Fruit fly (Drosophila melanogaster) whole organism, embryonic: ENCODE results near the gene T48.

Source experiments
- CG10959 ChIP-seq: fragments of 200-800 bp; sonication (Bioruptor generic); IDR thresholded peaks from 2 replicates; pipeline ENCODE4 v1.3.6; 2022; ENCODE audit warnings: missing biosample characterization, missing genetic modification characterization
- CG10979 ChIP-seq: fragments of 200-800 bp; sonication (Bioruptor generic); optimal IDR thresholded peaks from 2 replicates; lab custom pipeline; 2018; ENCODE audit warnings: missing biosample characterization, mild to moderate bottlenecking, missing genetic modification characterization, moderate library complexity
- CG11398 ChIP-seq: fragments of 200-800 bp; sonication (Bioruptor generic); optimal IDR thresholded peaks from 2 replicates; lab custom pipeline; 2016; ENCODE audit warnings: missing biosample characterization, missing genetic modification characterization
- CG11723 ChIP-seq: fragments of 200-800 bp; sonication (Bioruptor generic); optimal IDR thresholded peaks from 2 replicates; lab custom pipeline; 2017; ENCODE audit warnings: missing biosample characterization, mild to moderate bottlenecking, missing genetic modification characterization
- CG12155 ChIP-seq: fragments of 200-800 bp; sonication (Bioruptor generic); optimal IDR thresholded peaks from 3 replicates; lab custom pipeline; 2016; ENCODE audit warnings: missing biosample characterization, missing genetic modification characterization
- CG13287 ChIP-seq: fragments of 200-800 bp; sonication (Bioruptor generic); IDR thresholded peaks from 2 replicates; pipeline ENCODE4 v1.3.6; 2022; ENCODE audit warnings: missing biosample characterization, missing genetic modification characterization; ENCODE audit not compliant: partially characterized antibody
- CG14014 ChIP-seq: fragments of 200-800 bp; sonication (Bioruptor generic); IDR thresholded peaks from 2 replicates; pipeline ENCODE4 v1.3.6; 2022; ENCODE audit warnings: missing biosample characterization, missing genetic modification characterization
- CG17186 ChIP-seq: fragments of 200-800 bp; sonication (Bioruptor generic); optimal IDR thresholded peaks from 3 replicates; lab custom pipeline; 2017; ENCODE audit warnings: missing biosample characterization, missing genetic modification reagents, missing genetic modification characterization
- CG17385 ChIP-seq: fragments of 200-800 bp; sonication (Bioruptor generic); optimal IDR thresholded peaks from 3 replicates; lab custom pipeline; 2018; ENCODE audit warnings: missing biosample characterization, mild to moderate bottlenecking, missing genetic modification characterization
- CG18262 ChIP-seq: fragments of 200-800 bp; optimal IDR thresholded peaks from 3 replicates; lab custom pipeline; 2019; ENCODE audit warnings: missing biosample characterization, mild to moderate bottlenecking, missing genetic modification characterization, moderate library complexity
- CG18476 ChIP-seq: fragments of 200-800 bp; sonication (Bioruptor generic); optimal IDR thresholded peaks from 2 replicates; lab custom pipeline; 2016; ENCODE audit warnings: missing biosample characterization, mild to moderate bottlenecking, missing genetic modification characterization
- CG2129 ChIP-seq: fragments of 200-800 bp; sonication (Bioruptor generic); IDR thresholded peaks from 2 replicates; pipeline ENCODE4 v1.3.6; 2022; ENCODE audit warnings: missing biosample characterization, missing genetic modification characterization; ENCODE audit not compliant: partially characterized antibody
- CG32532 ChIP-seq: fragments of 200-800 bp; sonication (Bioruptor generic); IDR thresholded peaks from 2 replicates; pipeline ENCODE4 v1.3.6; 2022; ENCODE audit warnings: missing biosample characterization, missing genetic modification characterization
- CG32767 ChIP-seq: fragments of 200-800 bp; sonication (Bioruptor generic); IDR thresholded peaks from 2 replicates; pipeline ENCODE4 v1.3.6; 2022; ENCODE audit warnings: missing biosample characterization, missing genetic modification characterization
- CG3281 ChIP-seq: fragments of 200-800 bp; sonication (Bioruptor generic); optimal IDR thresholded peaks from 3 replicates; lab custom pipeline; 2017; ENCODE audit warnings: missing biosample characterization, mild to moderate bottlenecking, missing genetic modification characterization
- CG34224 ChIP-seq: fragments of 200-800 bp; sonication (Bioruptor generic); IDR thresholded peaks from 3 replicates; pipeline ENCODE4 v1.3.6; 2022; ENCODE audit warnings: missing biosample characterization, missing genetic modification characterization; ENCODE audit not compliant: partially characterized antibody
- CG34376 ChIP-seq: fragments of 200-800 bp; sonication (Bioruptor generic); optimal IDR thresholded peaks from 2 replicates; lab custom pipeline; 2018; ENCODE audit warnings: missing biosample characterization, mild to moderate bottlenecking, missing genetic modification characterization
- CG4730 ChIP-seq: fragments of 200-800 bp; sonication (Bioruptor generic); IDR thresholded peaks from 2 replicates; pipeline ENCODE4 v1.3.6; 2022; ENCODE audit warnings: missing biosample characterization, missing genetic modification characterization
- CG7963 ChIP-seq: fragments of 200-800 bp; sonication (Bioruptor generic); IDR thresholded peaks from 3 replicates; pipeline ENCODE4 v1.3.6; 2022; ENCODE audit warnings: missing biosample characterization, missing genetic modification characterization; ENCODE audit not compliant: partially characterized antibody
- CG8924 ChIP-seq: fragments of 200-800 bp; optimal IDR thresholded peaks from 3 replicates; lab custom pipeline; 2019; ENCODE audit warnings: missing biosample characterization, mild to moderate bottlenecking, missing genetic modification characterization, moderate library complexity
- CG9215 ChIP-seq: fragments of 200-800 bp; sonication (Bioruptor generic); IDR thresholded peaks from 2 replicates; pipeline ENCODE4 v1.3.6; 2022; ENCODE audit warnings: missing biosample characterization, missing genetic modification characterization
- Camta ChIP-seq: fragments of 200-800 bp; sonication (Bioruptor generic); optimal IDR thresholded peaks from 2 replicates; lab custom pipeline; 2016; ENCODE audit warnings: missing biosample characterization, missing genetic modification characterization
- Doc2 ChIP-seq: fragments of 200-800 bp; sonication (Bioruptor generic); IDR thresholded peaks from 2 replicates; pipeline ENCODE4 v1.3.6; 2022; ENCODE audit warnings: missing biosample characterization, missing genetic modification characterization
- ERR ChIP-seq: fragments of 200-800 bp; sonication (Bioruptor generic); optimal IDR thresholded peaks from 2 replicates; lab custom pipeline; 2016; ENCODE audit warnings: missing biosample characterization, missing genetic modification characterization
- Hey ChIP-seq: fragments of 200-800 bp; sonication (Bioruptor generic); optimal IDR thresholded peaks from 3 replicates; lab custom pipeline; 2018; ENCODE audit warnings: missing biosample characterization, mild to moderate bottlenecking, missing genetic modification characterization
- Kr ChIP-seq: fragments of 200-800 bp; sonication (Bioruptor generic); optimal IDR thresholded peaks from 2 replicates; lab custom pipeline; 2017; ENCODE audit warnings: missing biosample characterization, mild to moderate bottlenecking, missing genetic modification characterization
- Lpt ChIP-seq: fragments of >200 bp; optimal IDR thresholded peaks from 2 replicates; lab custom pipeline; 2018; ENCODE audit warnings: missing biosample characterization, missing genetic modification characterization
- MESR4 ChIP-seq: fragments of 200-800 bp; sonication (Bioruptor generic); optimal IDR thresholded peaks from 2 replicates; lab custom pipeline; 2018; ENCODE audit warnings: missing biosample characterization, mild to moderate bottlenecking, missing genetic modification characterization, moderate library complexity
- Med ChIP-seq: fragments of 200-800 bp; sonication (Bioruptor generic); peaks from one replicate; lab custom pipeline; 2016; ENCODE audit warnings: missing biosample characterization, missing genetic modification characterization, mild to moderate bottlenecking, inconsistent platforms, moderate library complexity
- Mes4 ChIP-seq: fragments of 200-800 bp; sonication (Bioruptor generic); optimal IDR thresholded peaks from 2 replicates; lab custom pipeline; 2016; ENCODE audit warnings: missing biosample characterization, missing genetic modification characterization
- NFAT ChIP-seq: fragments of 200-800 bp; sonication (Bioruptor generic); IDR thresholded peaks from 2 replicates; pipeline ENCODE4 v1.3.6; 2022; ENCODE audit warnings: missing biosample characterization, missing genetic modification characterization
- Pdp1 ChIP-seq, 2 experiments: fragments of 200-800 bp; sonication (Bioruptor generic); optimal IDR thresholded peaks; 3 replicates each; lab custom pipeline; 2016; ENCODE audit warnings: missing biosample characterization in 2 of 2, missing genetic modification characterization in 2 of 2, mild to moderate bottlenecking in 1 of 2, moderate library complexity in 1 of 2
- Scr ChIP-seq: fragments of 200-800 bp; sonication (Bioruptor generic); IDR thresholded peaks from 2 replicates; pipeline ENCODE4 v1.3.6; 2022; ENCODE audit warnings: missing biosample characterization, missing genetic modification characterization; ENCODE audit not compliant: partially characterized antibody
- YL-1 ChIP-seq: fragments of 200-800 bp; sonication (Bioruptor generic); optimal IDR thresholded peaks from 3 replicates; lab custom pipeline; 2017; ENCODE audit warnings: missing biosample characterization, mild to moderate bottlenecking, missing genetic modification characterization
- al ChIP-seq: fragments of 200-800 bp; sonication (Bioruptor generic); IDR thresholded peaks from 2 replicates; pipeline ENCODE4 v1.3.6; 2022; ENCODE audit warnings: missing biosample characterization, missing genetic modification characterization
- dpn ChIP-seq, 2 experiments: fragments of 200-800 bp; sonication (Bioruptor generic); optimal IDR thresholded peaks; 3 replicates each; lab custom pipeline; 2016; ENCODE audit warnings: missing biosample characterization in 2 of 2, missing genetic modification characterization in 2 of 2
- ems ChIP-seq: fragments of 200-800 bp; sonication (Bioruptor generic); optimal IDR thresholded peaks from 3 replicates; lab custom pipeline; 2016; ENCODE audit warnings: missing biosample characterization, missing genetic modification characterization
- eve ChIP-seq, 2 experiments: fragments of >200 bp; optimal IDR thresholded peaks; 2 replicates each; lab custom pipeline; 2017; ENCODE audit warnings: missing biosample characterization in 2 of 2, missing genetic modification characterization in 2 of 2
- exex ChIP-seq: fragments of 200-800 bp; sonication (Bioruptor generic); optimal IDR thresholded peaks from 4 replicates; lab custom pipeline; 2018; ENCODE audit warnings: missing biosample characterization, mild to moderate bottlenecking, missing genetic modification characterization, moderate library complexity
- gro ChIP-seq: fragments of 200-800 bp; sonication (Bioruptor generic); optimal IDR thresholded peaks from 2 replicates; lab custom pipeline; 2016; ENCODE audit warnings: missing biosample characterization, missing genetic modification characterization
- ham ChIP-seq: fragments of 200-800 bp; sonication (Bioruptor generic); IDR thresholded peaks from 2 replicates; pipeline ENCODE4 v1.3.6; 2022; ENCODE audit warnings: missing biosample characterization, missing genetic modification characterization
- hb ChIP-seq: fragments of 200-800 bp; sonication (Bioruptor generic); IDR thresholded peaks from 3 replicates; pipeline ENCODE4 v1.3.6; 2022; ENCODE audit warnings: missing biosample characterization, missing genetic modification characterization; ENCODE audit not compliant: partially characterized antibody
- insv ChIP-seq, 2 experiments: fragments of 200-800 bp; sonication (Bioruptor generic); optimal IDR thresholded peaks; 3 replicates each; lab custom pipeline; 2016 to 2018; ENCODE audit warnings: missing biosample characterization in 2 of 2, missing genetic modification characterization in 2 of 2
- lov ChIP-seq, 2 experiments: fragments of 200-800 bp in 1 of 2; fragments of >200 bp in 1 of 2; sonication (Bioruptor generic) in 1 of 2; IDR thresholded peaks in 1 of 2; optimal IDR thresholded peaks in 1 of 2; 2 replicates in 1 of 2; 3 replicates in 1 of 2; pipeline versions ENCODE4 v1.3.6 to Lab custom; 2017 to 2022; ENCODE audit warnings: missing biosample characterization in 1 of 2, missing genetic modification characterization in 1 of 2
- pita ChIP-seq: fragments of 200-800 bp; sonication (Bioruptor generic); optimal IDR thresholded peaks from 2 replicates; lab custom pipeline; 2017; ENCODE audit warnings: missing biosample characterization, mild to moderate bottlenecking, missing genetic modification characterization
- schlank ChIP-seq: fragments of 200-800 bp; sonication (Bioruptor generic); optimal IDR thresholded peaks from 2 replicates; lab custom pipeline; 2018; ENCODE audit warnings: missing biosample characterization, mild to moderate bottlenecking, missing genetic modification characterization
- scrt ChIP-seq: fragments of 200-800 bp; sonication (Bioruptor generic); optimal IDR thresholded peaks from 2 replicates; lab custom pipeline; 2018; ENCODE audit warnings: missing biosample characterization, mild to moderate bottlenecking, missing genetic modification characterization, moderate library complexity
- wdn ChIP-seq: fragments of 200-800 bp; sonication (Bioruptor generic); IDR thresholded peaks from 2 replicates; pipeline ENCODE4 v1.3.6; 2022; ENCODE audit warnings: missing biosample characterization, missing genetic modification characterization
- zen ChIP-seq: fragments of 200-800 bp; sonication (Bioruptor generic); optimal IDR thresholded peaks from 3 replicates; lab custom pipeline; 2018; ENCODE audit warnings: missing biosample characterization, mild to moderate bottlenecking, missing genetic modification characterization, moderate library complexity

T48 gene

dm6 chr3R:26875544-26876027 is 5.9 kb upstream of the T48 start, which contains the start of gene Rb97D (continued):
- TF ChIP-seq CG13287 (GFP tag; lab: Robert Waterston, UW) (peak; percentile 92), eve (GFP tag; optimal IDR thresholded peaks at IDR 0.05; lab: Kevin White, UChicago) (no peak), Camta (GFP tag; lab: Kevin White, UChicago) (peak; percentile 71), Mes4 (GFP tag; lab: Kevin White, UChicago) (peak; percentile 46), CG2129 (GFP tag; lab: Robert Waterston, UW) (peak; percentile 91), CG32532 (GFP tag; lab: Robert Waterston, UW) (peak; percentile 83), hb (GFP tag; lab: Robert Waterston, UW) (peak; percentile 77), CG11723 (GFP tag; lab: Kevin White, UChicago) (peak; percentile 26), al (GFP tag; lab: Robert Waterston, UW) (peak; percentile 4; the same call in 1 of the 2 replicates), wdn (0 out of 2 replicates have a peak, but pooled peaks have one; percentile 36), Lpt (GFP tag; lab: Kevin White, UChicago) (no peak), NFAT (peak; percentile 81), insv (GFP tag; optimal IDR thresholded peaks at IDR 0.05; lab: Kevin White, UChicago) (peak in 1 of 2 experiments; percentile 17), CG11398 (GFP tag; lab: Kevin White, UChicago) (peak; percentile 38), CG7963 (GFP tag; lab: Robert Waterston, UW) (peak; percentile 71; the same call in 2 of the 3 replicates), ERR (GFP tag; lab: Kevin White, UChicago) (no peak), CG18476 (peak; percentile 27), CG32767 (GFP tag; lab: Robert Waterston, UW) (peak; percentile 70), schlank (no peak), Pdp1 (GFP tag; optimal IDR thresholded peaks at IDR 0.05; lab: Kevin White, UChicago) (peak; percentile 64), CG3281 (peak; percentile 66), CG34376 (GFP tag; lab: Kevin White, UChicago) (peak; percentile 51), CG8924 (tag; lab: Kevin White, UChicago) (peak; percentile 59), dpn (GFP tag; optimal IDR thresholded peaks at IDR 0.05; lab: Kevin White, UChicago) (peak; percentile 74 to 77), zen (tag; lab: Kevin White, UChicago) (peak; percentile 60), gro (GFP tag; lab: Kevin White, UChicago) (peak; percentile 75), CG17186 (no peak), Doc2 (GFP tag; lab: Robert Waterston, UW) (no peak), scrt (peak; percentile 20), CG12155 (peak; percentile 73), Hey (tag; lab: Kevin White, UChicago) (peak; percentile 15), CG10959 (GFP tag; lab: Robert Waterston, UW) (0 out of 2 replicates have a peak, but pooled peaks have one; percentile 25), Kr (no peak), CG4730 (GFP tag; lab: Robert Waterston, UW) (peak; percentile 39; the same call in 1 of the 2 replicates), exex (tag; lab: Kevin White, UChicago) (peak; percentile 24), Med (GFP tag; lab: Kevin White, UChicago) (peak; percentile 90), ham (GFP tag; lab: Robert Waterston, UW) (no peak), Scr (peak; percentile 91), MESR4 (GFP tag; lab: Kevin White, UChicago) (peak; percentile 97), CG34224 (GFP tag; lab: Robert Waterston, UW) (peak; percentile 90), CG14014 (GFP tag; lab: Robert Waterston, UW) (peak; percentile 71), lov (optimal IDR thresholded peaks at IDR 0.05; lab: Kevin White, UChicago) (no peak), lov (GFP tag; IDR thresholded peaks at IDR 0.05; lab: Robert Waterston, UW) (no peak), YL-1 (GFP tag; lab: Kevin White, UChicago) (peak; percentile 81), CG9215 (GFP tag; lab: Robert Waterston, UW) (peak; percentile 45), pita (GFP tag; lab: Kevin White, UChicago) (no peak), CG17385 (GFP tag; lab: Kevin White, UChicago) (peak; percentile 66), CG18262 (tag; lab: Kevin White, UChicago) (peak; percentile 62), CG10979 (tag; lab: Kevin White, UChicago) (peak; percentile 59), ems (GFP tag; lab: Kevin White, UChicago) (peak; percentile 45)
